Worm (Caenorhabditis elegans) whole organism, young adult: ENCODE results near the gene Y40B10A.5.

ENCODE experiments used
- B0019.2 ChIP-seq: fragments of 200-800 bp; sonication (Bioruptor generic); conservative IDR thresholded peaks from 2 replicates; pipeline ENCODE4 v1.3.6; 2022; ENCODE audit warnings: missing genetic modification reagents, missing genetic modification characterization, missing compliant biosample characterization
- C06A6.2 ChIP-seq: fragments of 200-800 bp; sonication (Bioruptor generic); conservative IDR thresholded peaks from 2 replicates; pipeline ENCODE4 v1.3.6; 2022; ENCODE audit warnings: missing genetic modification characterization, missing compliant biosample characterization
- F10E7.11 ChIP-seq: sonication (generic microtip); optimal IDR thresholded peaks from 2 replicates; lab custom pipeline; 2017; ENCODE audit warnings: mild to moderate bottlenecking, missing genetic modification characterization, moderate library complexity, missing compliant biosample characterization
- F23B12.7 ChIP-seq: sonication (generic microtip); optimal IDR thresholded peaks from 2 replicates; lab custom pipeline; 2017; ENCODE audit warnings: missing genetic modification characterization, mild to moderate bottlenecking, missing compliant biosample characterization, antibody characterized with exemption, moderate library complexity; ENCODE audit not compliant: insufficient read depth
- F37B4.10 ChIP-seq: fragments of 200-800 bp; sonication (Bioruptor generic); IDR thresholded peaks from 2 replicates; pipeline ENCODE4 v1.3.6; 2022; ENCODE audit warnings: missing genetic modification characterization, missing compliant biosample characterization
- F39B2.1 ChIP-seq: fragments of 200-800 bp; sonication (Bioruptor generic); IDR thresholded peaks from 2 replicates; pipeline ENCODE4 v1.3.6; 2022; ENCODE audit warnings: missing genetic modification reagents, missing genetic modification characterization, missing compliant biosample characterization
- F55B11.4 ChIP-seq: sonication (generic microtip); optimal IDR thresholded peaks from 2 replicates; lab custom pipeline; 2016; ENCODE audit warnings: missing compliant biosample characterization, missing genetic modification characterization, borderline replicate concordance; ENCODE audit not compliant: insufficient read depth
- K12H6.12 ChIP-seq: fragments of 200-800 bp; sonication (Bioruptor generic); optimal IDR thresholded peaks from 2 replicates; lab custom pipeline; 2018; ENCODE audit warnings: mild to moderate bottlenecking, missing genetic modification characterization, missing compliant biosample characterization
- T07F8.4 ChIP-seq: sonication (generic microtip); optimal IDR thresholded peaks from 2 replicates; lab custom pipeline; 2016; ENCODE audit warnings: mild to moderate bottlenecking, missing genetic modification characterization, moderate library complexity, missing compliant biosample characterization
- Y56A3A.18 ChIP-seq: fragments of 200-800 bp; sonication (Bioruptor generic); IDR thresholded peaks from 2 replicates; pipeline ENCODE4 v1.3.6; 2022; ENCODE audit warnings: missing genetic modification reagents, missing genetic modification characterization, missing compliant biosample characterization
- ama-1 ChIP-seq, 3 experiments: fragments of 150-350 bp in 1 of 3; sonication (generic microtip) in 2 of 3; optimal IDR thresholded peaks; 2 replicates each; lab custom pipeline; 2014 to 2018; ENCODE audit warnings: missing biosample characterization in 2 of 3, missing genetic modification characterization in 2 of 3, missing genetic modification reagents in 2 of 3
- aptf-3 ChIP-seq: fragments of 200-800 bp; sonication (Bioruptor generic); IDR thresholded peaks from 2 replicates; pipeline ENCODE4 v1.3.6; 2022; ENCODE audit warnings: missing genetic modification characterization, missing compliant biosample characterization
- attf-3 ChIP-seq: fragments of 200-800 bp; sonication (Bioruptor generic); conservative IDR thresholded peaks from 2 replicates; pipeline ENCODE4 v1.3.6; 2022; ENCODE audit warnings: missing genetic modification reagents, missing genetic modification characterization, missing compliant biosample characterization
- ccch-3 ChIP-seq: fragments of 200-800 bp; sonication (Bioruptor generic); optimal IDR thresholded peaks from 2 replicates; lab custom pipeline; 2018; ENCODE audit warnings: mild to moderate bottlenecking, missing genetic modification characterization, missing compliant biosample characterization
- ceh-79 ChIP-seq: sonication (generic microtip); optimal IDR thresholded peaks from 2 replicates; lab custom pipeline; 2017; ENCODE audit warnings: mild to moderate bottlenecking, missing genetic modification characterization, missing compliant biosample characterization
- ceh-91 ChIP-seq: fragments of 200-800 bp; sonication (Bioruptor generic); IDR thresholded peaks from 2 replicates; pipeline ENCODE4 v1.3.6; 2022; ENCODE audit warnings: missing genetic modification reagents, missing genetic modification characterization, missing compliant biosample characterization
- chd-7 ChIP-seq: sonication (generic microtip); optimal IDR thresholded peaks from 2 replicates; lab custom pipeline; 2016; ENCODE audit warnings: mild to moderate bottlenecking, missing genetic modification characterization, moderate library complexity, missing compliant biosample characterization
- dpff-1 ChIP-seq: sonication (generic microtip); optimal IDR thresholded peaks from 2 replicates; lab custom pipeline; 2017; ENCODE audit warnings: mild to moderate bottlenecking, missing genetic modification characterization, missing compliant biosample characterization
- dpl-1 ChIP-seq: fragments of 150-350 bp; optimal IDR thresholded peaks from 2 replicates; lab custom pipeline; 2014; ENCODE audit warnings: missing biosample characterization, missing genetic modification reagents, missing genetic modification characterization
- efl-1 ChIP-seq: fragments of 150-350 bp; optimal IDR thresholded peaks from 2 replicates; lab custom pipeline; 2014; ENCODE audit warnings: missing biosample characterization, missing genetic modification reagents, missing genetic modification characterization
- hlh-12 ChIP-seq: sonication (generic microtip); optimal IDR thresholded peaks from 2 replicates; lab custom pipeline; 2016; ENCODE audit warnings: missing genetic modification characterization, missing compliant biosample characterization
- hlh-26 ChIP-seq: fragments of 200-800 bp; sonication (Bioruptor generic); conservative IDR thresholded peaks from 2 replicates; pipeline ENCODE4 v1.3.6; 2022; ENCODE audit warnings: missing genetic modification reagents, missing genetic modification characterization, missing compliant biosample characterization
- lin-40 ChIP-seq: sonication (generic microtip); optimal IDR thresholded peaks from 2 replicates; lab custom pipeline; 2016; ENCODE audit warnings: missing genetic modification characterization, mild to moderate bottlenecking, missing compliant biosample characterization, missing genotype, missing genetic modification reagents
- lin-54 ChIP-seq: fragments of 200-800 bp; sonication (Bioruptor generic); optimal IDR thresholded peaks from 2 replicates; lab custom pipeline; 2018; ENCODE audit warnings: mild to moderate bottlenecking, missing genetic modification characterization, missing compliant biosample characterization
- lir-1 ChIP-seq: fragments of 200-800 bp; sonication (Bioruptor generic); conservative IDR thresholded peaks from 2 replicates; pipeline ENCODE4 v1.3.6; 2022; ENCODE audit warnings: missing genetic modification reagents, missing genetic modification characterization, missing compliant biosample characterization
- lsl-1 ChIP-seq: fragments of 200-800 bp; sonication (Bioruptor generic); optimal IDR thresholded peaks from 2 replicates; lab custom pipeline; 2018; ENCODE audit warnings: mild to moderate bottlenecking, missing genetic modification characterization, moderate library complexity, missing compliant biosample characterization
- madf-6 ChIP-seq: fragments of 200-800 bp; sonication (Bioruptor generic); IDR thresholded peaks from 2 replicates; pipeline ENCODE4 v1.3.6; 2022; ENCODE audit warnings: missing genetic modification reagents, missing genetic modification characterization, missing compliant biosample characterization
- madf-8 ChIP-seq: fragments of 200-800 bp; sonication (Bioruptor generic); conservative IDR thresholded peaks from 2 replicates; pipeline ENCODE4 v1.3.6; 2022; ENCODE audit warnings: missing genetic modification reagents, missing genetic modification characterization, missing compliant biosample characterization
- nfya-1 ChIP-seq: sonication (generic microtip); optimal IDR thresholded peaks from 2 replicates; lab custom pipeline; 2017; ENCODE audit warnings: antibody characterized with exemption, missing compliant biosample characterization, missing genetic modification characterization, borderline replicate concordance; ENCODE audit not compliant: insufficient read depth
- nfya-2 ChIP-seq: fragments of 200-800 bp; sonication (Bioruptor generic); IDR thresholded peaks from 2 replicates; pipeline ENCODE4 v1.3.6; 2022; ENCODE audit warnings: missing genetic modification reagents, missing genetic modification characterization, missing compliant biosample characterization
- nhr-120 ChIP-seq: fragments of 200-800 bp; sonication (Bioruptor generic); IDR thresholded peaks from 2 replicates; pipeline ENCODE4 v1.3.6; 2022; ENCODE audit warnings: missing genetic modification characterization, missing compliant biosample characterization
- nhr-90 ChIP-seq: sonication (generic microtip); optimal IDR thresholded peaks from 2 replicates; lab custom pipeline; 2016; ENCODE audit warnings: missing genotype, mild to moderate bottlenecking, missing genetic modification characterization, missing compliant biosample characterization
- pbrm-1 ChIP-seq: fragments of 200-800 bp; sonication (Bioruptor generic); IDR thresholded peaks from 2 replicates; pipeline ENCODE4 v1.3.6; 2022; ENCODE audit warnings: missing genetic modification reagents, missing genetic modification characterization, missing compliant biosample characterization
- rcor-1 ChIP-seq: fragments of 200-800 bp; sonication (Bioruptor generic); IDR thresholded peaks from 2 replicates; pipeline ENCODE4 v1.3.6; 2022; ENCODE audit warnings: missing genetic modification reagents, missing genetic modification characterization, missing compliant biosample characterization
- rec-8 ChIP-seq, 2 experiments: sonication (generic microtip); optimal IDR thresholded peaks; 2 replicates each; lab custom pipeline; 2016; ENCODE audit warnings: mild to moderate bottlenecking in 2 of 2, missing genetic modification characterization in 2 of 2, missing genetic modification reagents in 2 of 2, missing genotype in 2 of 2, missing biosample characterization in 1 of 2, missing compliant biosample characterization in 1 of 2, moderate library complexity in 1 of 2
- repo-1 ChIP-seq: sonication (generic microtip); optimal IDR thresholded peaks from 2 replicates; lab custom pipeline; 2017; ENCODE audit warnings: mild to moderate bottlenecking, missing genetic modification characterization, missing compliant biosample characterization
- sea-2 ChIP-seq: fragments of 200-800 bp; sonication (Bioruptor generic); IDR thresholded peaks from 2 replicates; pipeline ENCODE4 v1.3.6; 2022; ENCODE audit warnings: missing genetic modification characterization, missing compliant biosample characterization
- snpc-1.1 ChIP-seq: sonication (generic microtip); optimal IDR thresholded peaks from 2 replicates; lab custom pipeline; 2017; ENCODE audit warnings: missing genetic modification characterization, mild to moderate bottlenecking, missing compliant biosample characterization, antibody characterized with exemption, moderate library complexity, missing genotype, missing genetic modification reagents; ENCODE audit not compliant: insufficient read depth
- snpc-3.4 ChIP-seq: sonication (generic microtip); optimal IDR thresholded peaks from 2 replicates; lab custom pipeline; 2017; ENCODE audit warnings: missing genetic modification characterization, mild to moderate bottlenecking, missing compliant biosample characterization, antibody characterized with exemption, moderate library complexity, missing genotype, missing genetic modification reagents
- sptf-2 ChIP-seq: fragments of 200-800 bp; sonication (Bioruptor generic); optimal IDR thresholded peaks from 2 replicates; lab custom pipeline; 2018; ENCODE audit warnings: mild to moderate bottlenecking, missing genetic modification characterization, missing compliant biosample characterization
- tbp1 ChIP-seq: fragments of 200-800 bp; sonication (Bioruptor generic); optimal IDR thresholded peaks from 2 replicates; lab custom pipeline; 2018; ENCODE audit warnings: mild to moderate bottlenecking, missing genetic modification characterization, missing compliant biosample characterization
- tbx-9 ChIP-seq: sonication (generic microtip); optimal IDR thresholded peaks from 2 replicates; lab custom pipeline; 2016; ENCODE audit warnings: borderline replicate concordance, missing genetic modification characterization, inconsistent platforms, missing compliant biosample characterization
- tlf-1 ChIP-seq: fragments of 200-800 bp; sonication (Bioruptor generic); optimal IDR thresholded peaks from 2 replicates; lab custom pipeline; 2018; ENCODE audit warnings: mild to moderate bottlenecking, missing genetic modification characterization, missing compliant biosample characterization
- unc-130 ChIP-seq: sonication (generic microtip); optimal IDR thresholded peaks from 2 replicates; lab custom pipeline; 2016; ENCODE audit warnings: missing genetic modification reagents, missing genetic modification characterization, missing compliant biosample characterization
- zfh-2 ChIP-seq: fragments of 200-800 bp; sonication (Bioruptor generic); conservative IDR thresholded peaks from 2 replicates; pipeline ENCODE4 v1.3.6; 2022; ENCODE audit warnings: missing genetic modification reagents, missing genetic modification characterization, missing compliant biosample characterization
- ztf-22 ChIP-seq: fragments of 200-800 bp; sonication (Bioruptor generic); optimal IDR thresholded peaks from 2 replicates; lab custom pipeline; 2018; ENCODE audit warnings: mild to moderate bottlenecking, missing genetic modification characterization, moderate library complexity, missing compliant biosample characterization
- ztf-26 ChIP-seq: sonication (generic microtip); optimal IDR thresholded peaks from 2 replicates; lab custom pipeline; 2017; ENCODE audit warnings: missing genetic modification characterization, missing compliant biosample characterization
- ztf-3 ChIP-seq: fragments of 200-800 bp; sonication (Bioruptor generic); optimal IDR thresholded peaks from 2 replicates; lab custom pipeline; 2018; ENCODE audit warnings: mild to moderate bottlenecking, missing genetic modification characterization, missing compliant biosample characterization

Y40B10A.5 gene

DNA sequence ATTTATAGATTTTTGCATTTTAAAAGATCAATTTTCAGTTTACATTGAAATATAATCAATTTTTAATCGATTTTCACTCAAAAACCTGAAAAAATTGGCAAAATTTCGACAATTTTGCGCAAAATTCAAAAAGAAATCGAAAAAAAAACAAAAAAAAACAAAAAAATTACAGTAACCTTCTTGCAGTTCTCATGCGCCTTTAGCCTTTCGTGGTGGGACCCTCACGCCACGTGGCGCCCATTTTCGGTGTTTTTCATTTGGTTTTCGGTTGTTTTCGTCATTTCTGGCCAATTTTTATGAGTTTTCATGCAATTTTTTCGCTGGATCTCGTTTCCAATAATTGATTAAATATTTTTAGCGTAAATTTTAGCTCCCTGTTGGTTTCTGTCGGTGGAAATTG is 21.6 kb upstream of the Y40B10A.5 start (continued):
- TF ChIP-seq tlf-1 (GFP tag; lab: Kevin White, UChicago) (peak; percentile 33), zfh-2 (GFP tag; lab: Robert Waterston, UW) (no peak), ccch-3 (GFP tag; lab: Kevin White, UChicago) (no peak), hlh-12 (tag; lab: Kevin White, UChicago) (no peak), rec-8 (tag; optimal IDR thresholded peaks at IDR 0.05; lab: Kevin White, UChicago) (no peak), madf-6 (peak; percentile 89), dpff-1 (tag; lab: Kevin White, UChicago) (no peak), chd-7 (tag; lab: Kevin White, UChicago) (no peak), C06A6.2 (GFP tag; lab: Robert Waterston, UW) (no peak), snpc-3.4 (tag; lab: Kevin White, UChicago) (peak; percentile 68), attf-3 (no peak), nfya-2 (no peak), sea-2 (GFP tag; lab: Robert Waterston, UW) (no peak), F10E7.11 (tag; lab: Kevin White, UChicago) (no peak), ztf-3 (GFP tag; lab: Kevin White, UChicago) (no peak), lin-40 (tag; lab: Kevin White, UChicago) (no peak), repo-1 (tag; lab: Kevin White, UChicago) (no peak), K12H6.12 (tag; lab: Kevin White, UChicago) (no peak), sptf-2 (GFP tag; lab: Kevin White, UChicago) (no peak), Y56A3A.18 (GFP tag; lab: Robert Waterston, UW) (no peak), F39B2.1 (GFP tag; lab: Robert Waterston, UW) (no peak), dpl-1 (peak; percentile 67), F55B11.4 (tag; lab: Kevin White, UChicago) (no peak), ztf-22 (GFP tag; lab: Kevin White, UChicago) (no peak), snpc-1.1 (peak; percentile 31), B0019.2 (GFP tag; lab: Robert Waterston, UW) (peak; percentile 55; the same call in 1 of the 2 replicates), ama-1 (optimal IDR thresholded peaks at IDR 0.05; lab: Kevin White, UChicago) (no peak), ama-1 (GFP tag; optimal IDR thresholded peaks at IDR 0.05; lab: Kevin White, UChicago) (no peak), rcor-1 (GFP tag; lab: Robert Waterston, UW) (0 out of 2 replicates have a peak, but pooled peaks have one; percentile 8), madf-8 (GFP tag; lab: Robert Waterston, UW) (peak; percentile 72), tbx-9 (tag; lab: Kevin White, UChicago) (no peak), efl-1 (GFP tag; lab: Kevin White, UChicago) (peak; percentile 89), lsl-1 (peak; percentile 89), T07F8.4 (no peak), hlh-26 (GFP tag; lab: Robert Waterston, UW) (no peak), ceh-79 (tag; lab: Kevin White, UChicago) (no peak), tbp1 (no peak), nhr-120 (GFP tag; lab: Robert Waterston, UW) (no peak), aptf-3 (GFP tag; lab: Robert Waterston, UW) (no peak), F23B12.7 (tag; lab: Kevin White, UChicago) (no peak), nhr-90 (no peak), ceh-91 (GFP tag; lab: Robert Waterston, UW) (peak; percentile 90), lir-1 (GFP tag; lab: Robert Waterston, UW) (no peak), lin-54 (GFP tag; lab: Kevin White, UChicago) (peak; percentile 1), pbrm-1 (GFP tag; lab: Robert Waterston, UW) (peak; percentile 65), nfya-1 (tag; lab: Kevin White, UChicago) (no peak), unc-130 (GFP tag; lab: Kevin White, UChicago) (no peak), ztf-26 (tag; lab: Kevin White, UChicago) (no peak), F37B4.10 (GFP tag; lab: Robert Waterston, UW) (no peak)
